Fruit fly (Drosophila melanogaster) whole organism, embryonic: ENCODE measurements around the gene CG4374.

ENCODE experiments used
- Abd-B ChIP-seq: fragments of 200-800 bp; sonication (Bioruptor generic); optimal IDR thresholded peaks from 2 replicates; lab custom pipeline; 2018; ENCODE audit warnings: missing biosample characterization, mild to moderate bottlenecking, missing genetic modification characterization, moderate library complexity
- Ada2b ChIP-seq: fragments of 200-800 bp; sonication (Bioruptor generic); IDR thresholded peaks from 2 replicates; pipeline ENCODE4 v1.3.6; 2022; ENCODE audit warnings: missing biosample characterization, missing genetic modification characterization
- Awh ChIP-seq: fragments of 200-800 bp; sonication (Bioruptor generic); IDR thresholded peaks from 2 replicates; pipeline ENCODE4, ENCODE4 v1.3.6; 2022; ENCODE audit warnings: missing biosample characterization, missing genetic modification characterization
- B-H1 ChIP-seq: fragments of 200-800 bp; sonication (Bioruptor generic); IDR thresholded peaks from 3 replicates; pipeline ENCODE4 v1.3.6; 2022; ENCODE audit warnings: missing biosample characterization, missing genetic modification characterization
- CG11723 ChIP-seq: fragments of 200-800 bp; sonication (Bioruptor generic); optimal IDR thresholded peaks from 2 replicates; lab custom pipeline; 2017; ENCODE audit warnings: missing biosample characterization, mild to moderate bottlenecking, missing genetic modification characterization
- CG12155 ChIP-seq: fragments of 200-800 bp; sonication (Bioruptor generic); optimal IDR thresholded peaks from 3 replicates; lab custom pipeline; 2016; ENCODE audit warnings: missing biosample characterization, missing genetic modification characterization
- CG12219 ChIP-seq: fragments of 200-800 bp; sonication (Bioruptor generic); optimal IDR thresholded peaks from 3 replicates; lab custom pipeline; 2018; ENCODE audit warnings: missing biosample characterization, mild to moderate bottlenecking, missing genetic modification characterization
- CG12744 ChIP-seq: fragments of 200-800 bp; sonication (Bioruptor generic); optimal IDR thresholded peaks from 2 replicates; lab custom pipeline; 2016; ENCODE audit warnings: missing biosample characterization, missing genetic modification characterization
- CG12942 ChIP-seq: fragments of 200-800 bp; sonication (Bioruptor generic); optimal IDR thresholded peaks from 3 replicates; lab custom pipeline; 2016; ENCODE audit warnings: missing biosample characterization, missing genetic modification characterization
- CG13624 ChIP-seq: fragments of 200-800 bp; sonication (Bioruptor generic); optimal IDR thresholded peaks from 2 replicates; lab custom pipeline; 2016; ENCODE audit warnings: missing biosample characterization, missing genetic modification characterization
- CG16779 ChIP-seq: fragments of 200-800 bp; sonication (Bioruptor generic); IDR thresholded peaks from 2 replicates; pipeline ENCODE4 v1.3.6; 2022; ENCODE audit warnings: missing biosample characterization, missing genetic modification characterization
- CG16813 ChIP-seq: fragments of 200-800 bp; sonication (Bioruptor generic); IDR thresholded peaks from 3 replicates; pipeline ENCODE4 v1.3.6; 2022; ENCODE audit warnings: missing biosample characterization, missing genetic modification characterization; ENCODE audit not compliant: partially characterized antibody
- CG17802 ChIP-seq: fragments of 200-800 bp; sonication (Bioruptor generic); optimal IDR thresholded peaks from 2 replicates; lab custom pipeline; 2018; ENCODE audit warnings: missing biosample characterization, mild to moderate bottlenecking, missing genetic modification characterization, moderate library complexity
- CG18262 ChIP-seq: fragments of 200-800 bp; optimal IDR thresholded peaks from 3 replicates; lab custom pipeline; 2019; ENCODE audit warnings: missing biosample characterization, mild to moderate bottlenecking, missing genetic modification characterization, moderate library complexity
- CG3407 ChIP-seq: fragments of 200-800 bp; sonication (Bioruptor generic); optimal IDR thresholded peaks from 2 replicates; lab custom pipeline; 2018; ENCODE audit warnings: missing biosample characterization, mild to moderate bottlenecking, missing genetic modification characterization
- CG4404 ChIP-seq: fragments of 200-800 bp; sonication (Bioruptor generic); IDR thresholded peaks from 2 replicates; pipeline ENCODE4 v1.3.6; 2022; ENCODE audit warnings: missing biosample characterization, missing genetic modification characterization
- CG4707 ChIP-seq: fragments of 200-800 bp; sonication (Bioruptor generic); optimal IDR thresholded peaks from 2 replicates; lab custom pipeline; 2018; ENCODE audit warnings: missing biosample characterization, mild to moderate bottlenecking, missing genetic modification characterization, moderate library complexity
- CG6854 ChIP-seq: fragments of 200-800 bp; sonication (Bioruptor generic); optimal IDR thresholded peaks from 3 replicates; lab custom pipeline; 2017; ENCODE audit warnings: missing biosample characterization, mild to moderate bottlenecking, missing genetic modification characterization
- CG8290 ChIP-seq, 3 experiments: fragments of 200-800 bp; sonication (Bioruptor generic); optimal IDR thresholded peaks; 2 replicates each; lab custom pipeline; 2016 to 2019; ENCODE audit warnings: missing biosample characterization in 3 of 3, missing genetic modification characterization in 3 of 3, mild to moderate bottlenecking in 2 of 3, moderate library complexity in 1 of 3
- CG8478 ChIP-seq: fragments of >200 bp; optimal IDR thresholded peaks from 2 replicates; lab custom pipeline; 2018
- CG8765 ChIP-seq: fragments of 200-800 bp; sonication (Bioruptor generic); IDR thresholded peaks from 2 replicates; pipeline ENCODE4 v1.3.6; 2022; ENCODE audit warnings: missing biosample characterization, missing genetic modification characterization
- CG9932 ChIP-seq: fragments of 200-800 bp; sonication (Bioruptor generic); IDR thresholded peaks from 2 replicates; pipeline ENCODE4 v1.3.6; 2022; ENCODE audit warnings: missing biosample characterization, missing genetic modification characterization
- Deaf1 ChIP-seq: fragments of 200-800 bp; optimal IDR thresholded peaks from 3 replicates; lab custom pipeline; 2019; ENCODE audit warnings: missing biosample characterization, mild to moderate bottlenecking, missing genetic modification characterization, moderate library complexity
- Dip3 ChIP-seq: fragments of 200-800 bp; sonication (Bioruptor generic); optimal IDR thresholded peaks from 3 replicates; lab custom pipeline; 2016; ENCODE audit warnings: missing biosample characterization, missing genetic modification characterization
- E2f1 ChIP-seq: fragments of 200-800 bp; sonication (Bioruptor generic); IDR thresholded peaks from 2 replicates; pipeline ENCODE4 v1.3.6; 2022; ENCODE audit warnings: missing biosample characterization, missing genetic modification characterization
- Fer3 ChIP-seq: fragments of 200-800 bp; sonication (Bioruptor generic); optimal IDR thresholded peaks from 2 replicates; lab custom pipeline; 2018; ENCODE audit warnings: missing biosample characterization, mild to moderate bottlenecking, missing genetic modification characterization, moderate library complexity
- Myb ChIP-seq: fragments of 200-800 bp; sonication (Bioruptor generic); optimal IDR thresholded peaks from 2 replicates; lab custom pipeline; 2016; ENCODE audit warnings: missing biosample characterization, missing genetic modification characterization
- Nf-YA ChIP-seq: fragments of 200-800 bp; sonication (Bioruptor generic); IDR thresholded peaks from 2 replicates; pipeline ENCODE4 v1.3.6; 2022; ENCODE audit warnings: missing biosample characterization, missing genetic modification characterization
- Ssrp ChIP-seq: fragments of 200-800 bp; sonication (Bioruptor generic); optimal IDR thresholded peaks from 2 replicates; lab custom pipeline; 2018; ENCODE audit warnings: missing biosample characterization, mild to moderate bottlenecking, missing genetic modification characterization, moderate library complexity
- ap ChIP-seq: fragments of 200-800 bp; sonication (Bioruptor generic); IDR thresholded peaks from 2 replicates; pipeline ENCODE4 v1.3.6; 2022; ENCODE audit warnings: missing biosample characterization, missing genetic modification characterization
- bigmax ChIP-seq: fragments of 200-800 bp; sonication (Bioruptor generic); optimal IDR thresholded peaks from 2 replicates; lab custom pipeline; 2018; ENCODE audit warnings: missing biosample characterization, mild to moderate bottlenecking, missing genetic modification characterization
- cg ChIP-seq: fragments of 200-800 bp; sonication (Bioruptor generic); optimal IDR thresholded peaks from 3 replicates; lab custom pipeline; 2019; ENCODE audit warnings: missing biosample characterization, mild to moderate bottlenecking, missing genetic modification characterization, moderate library complexity
- ci ChIP-seq: fragments of 200-800 bp; sonication (Bioruptor generic); IDR thresholded peaks from 3 replicates; pipeline ENCODE4 v1.3.6; 2022; ENCODE audit warnings: missing biosample characterization, missing genetic modification characterization
- dysf ChIP-seq: fragments of 200-800 bp; sonication (Bioruptor generic); IDR thresholded peaks from 3 replicates; pipeline ENCODE4 v1.3.6; 2022; ENCODE audit warnings: missing biosample characterization, missing genetic modification characterization
- gce ChIP-seq: fragments of 200-800 bp; sonication (Bioruptor generic); IDR thresholded peaks from 3 replicates; pipeline ENCODE4 v1.3.6; 2022; ENCODE audit warnings: missing biosample characterization, missing genetic modification characterization
- grn ChIP-seq: fragments of 200-800 bp; sonication (Bioruptor generic); optimal IDR thresholded peaks from 3 replicates; lab custom pipeline; 2017; ENCODE audit warnings: missing biosample characterization, missing genetic modification characterization
- knrl ChIP-seq: fragments of 200-800 bp; sonication (Bioruptor generic); IDR thresholded peaks from 3 replicates; pipeline ENCODE4 v1.3.6; 2022; ENCODE audit warnings: missing biosample characterization, missing genetic modification characterization; ENCODE audit not compliant: partially characterized antibody
- lab ChIP-seq: fragments of 200-800 bp; sonication (Bioruptor generic); optimal IDR thresholded peaks from 3 replicates; lab custom pipeline; 2017; ENCODE audit warnings: missing biosample characterization, missing genetic modification characterization, mild to moderate bottlenecking, moderate library complexity, missing genetic modification reagents
- mam ChIP-seq: fragments of 200-800 bp; sonication (Bioruptor generic); optimal IDR thresholded peaks from 3 replicates; lab custom pipeline; 2016; ENCODE audit warnings: missing biosample characterization, missing genetic modification characterization
- mirr ChIP-seq: fragments of 200-800 bp; sonication (Bioruptor generic); optimal IDR thresholded peaks from 3 replicates; lab custom pipeline; 2018; ENCODE audit warnings: missing biosample characterization, mild to moderate bottlenecking, missing genetic modification characterization
- onecut ChIP-seq: fragments of 200-800 bp; sonication (Bioruptor generic); IDR thresholded peaks from 2 replicates; pipeline ENCODE4 v1.3.6; 2022; ENCODE audit warnings: missing biosample characterization, missing genetic modification characterization
- pan ChIP-seq, 4 experiments: fragments of >200 bp in 3 of 4; fragments of 200-800 bp in 1 of 4; sonication (Bioruptor generic) in 1 of 4; optimal IDR thresholded peaks in 3 of 4; IDR thresholded peaks in 1 of 4; 2 replicates each; pipeline versions ENCODE4 v1.3.6 to Lab custom; 2017 to 2022; ENCODE audit warnings: missing biosample characterization in 2 of 4, missing genetic modification characterization in 2 of 4, mixed read lengths in 1 of 4
- pum ChIP-seq: fragments of 200-800 bp; sonication (Bioruptor generic); optimal IDR thresholded peaks from 2 replicates; lab custom pipeline; 2016; ENCODE audit warnings: missing biosample characterization, missing genetic modification characterization
- sd ChIP-seq: fragments of 200-800 bp; sonication (Bioruptor generic); optimal IDR thresholded peaks from 3 replicates; lab custom pipeline; 2018; ENCODE audit warnings: missing biosample characterization, mild to moderate bottlenecking, missing genetic modification characterization, moderate library complexity
- so ChIP-seq: fragments of 200-800 bp; sonication (Bioruptor generic); IDR thresholded peaks from 3 replicates; pipeline ENCODE4 v1.3.6; 2022; ENCODE audit warnings: missing biosample characterization, missing genetic modification characterization
- tna ChIP-seq: fragments of 200-800 bp; sonication (Bioruptor generic); IDR thresholded peaks from 2 replicates; pipeline ENCODE4 v1.3.6; 2022; ENCODE audit warnings: missing biosample characterization, missing genetic modification characterization; ENCODE audit not compliant: partially characterized antibody
- tup ChIP-seq: fragments of 200-800 bp; sonication (Bioruptor generic); optimal IDR thresholded peaks from 2 replicates; lab custom pipeline; 2016; ENCODE audit warnings: missing biosample characterization, mild to moderate bottlenecking, missing genetic modification characterization, moderate library complexity
- vnd ChIP-seq: fragments of 200-800 bp; sonication (Bioruptor generic); IDR thresholded peaks from 3 replicates; pipeline ENCODE4 v1.3.6; 2022; ENCODE audit warnings: missing biosample characterization, missing genetic modification characterization; ENCODE audit not compliant: partially characterized antibody
- zfh1 ChIP-seq: fragments of 200-800 bp; sonication (Bioruptor generic); IDR thresholded peaks from 3 replicates; pipeline ENCODE4 v1.3.6; 2022; ENCODE audit warnings: missing biosample characterization, missing genetic modification characterization

The CG4374 gene

dm6 chr3R:23363515-23364124, 108.5 kb downstream of the CG4374 start, which contains the start of gene CG4408 (continued):
- TF ChIP-seq CG16779 (GFP tag; lab: Robert Waterston, UW): no peak
- no peak for TF ChIP-seq CG4707 (GFP tag; lab: Kevin White, UChicago)
- TF ChIP-seq E2f1 (GFP tag; lab: Robert Waterston, UW): 0 out of 2 replicates have a peak, but pooled peaks have one; percentile 16
- no peak for TF ChIP-seq grn (GFP tag; lab: Kevin White, UChicago)
- TF ChIP-seq CG3407 (GFP tag; lab: Kevin White, UChicago): no peak
- 0 out of 3 replicates have a peak, but pooled peaks have one; percentile 20 for TF ChIP-seq ci (GFP tag; lab: Robert Waterston, UW)
- TF ChIP-seq dysf (GFP tag; lab: Robert Waterston, UW): 0 out of 3 replicates have a peak, but pooled peaks have one; percentile 16
- no peak for TF ChIP-seq CG6854 (GFP tag; lab: Kevin White, UChicago)
- TF ChIP-seq Deaf1 (tag; lab: Kevin White, UChicago): no peak
- peak; percentile 7 for TF ChIP-seq Dip3 (GFP tag; lab: Kevin White, UChicago)
- TF ChIP-seq B-H1 (GFP tag; lab: Robert Waterston, UW): no peak
- no peak for TF ChIP-seq bigmax (GFP tag; lab: Kevin White, UChicago)
- no peak for TF ChIP-seq Ssrp (tag; lab: Kevin White, UChicago)
- TF ChIP-seq mam (GFP tag; lab: Kevin White, UChicago): peak; percentile 53
- no peak for TF ChIP-seq mirr
- 0 out of 2 replicates have a peak, but pooled peaks have one; percentile 23 for TF ChIP-seq onecut (GFP tag; lab: Robert Waterston, UW)
- no peak for TF ChIP-seq CG9932 (GFP tag; lab: Robert Waterston, UW)
- no peak for TF ChIP-seq CG8290 (GFP tag; optimal IDR thresholded peaks at IDR 0.05; lab: Kevin White, UChicago)
- TF ChIP-seq CG8290 (tag; optimal IDR thresholded peaks at IDR 0.05; lab: Kevin White, UChicago): no peak
- peak; percentile 73 for TF ChIP-seq lab (GFP tag; lab: Kevin White, UChicago)
- TF ChIP-seq CG11723 (GFP tag; lab: Kevin White, UChicago): no peak
- TF ChIP-seq CG8765 (GFP tag; lab: Robert Waterston, UW): 0 out of 2 replicates have a peak, but pooled peaks have one; percentile 6
- no peak for TF ChIP-seq Nf-YA (GFP tag; lab: Robert Waterston, UW)
- peak; percentile 24 for TF ChIP-seq CG18262
- no peak for TF ChIP-seq CG17802 (tag; lab: Kevin White, UChicago)
- peak; percentile 21; the same call in 1 of the 2 replicates for TF ChIP-seq CG4404 (GFP tag; lab: Robert Waterston, UW)
- TF ChIP-seq vnd (GFP tag; lab: Robert Waterston, UW): no peak
- peak; percentile 56 for TF ChIP-seq Fer3 (tag; lab: Kevin White, UChicago)
- TF ChIP-seq Abd-B (GFP tag; lab: Kevin White, UChicago): peak; percentile 30
- no peak for TF ChIP-seq pum (GFP tag; lab: Kevin White, UChicago)
- no peak for TF ChIP-seq CG16813 (GFP tag; lab: Robert Waterston, UW)
- TF ChIP-seq sd (tag; lab: Kevin White, UChicago): no peak
- peak; percentile 17 for TF ChIP-seq CG12155 (GFP tag; lab: Kevin White, UChicago)
- peak; percentile 68 for TF ChIP-seq Ada2b (GFP tag; lab: Robert Waterston, UW)
- no peak for TF ChIP-seq so (GFP tag; lab: Robert Waterston, UW)
- no peak for TF ChIP-seq CG8478 (lab: Kevin White, UChicago)
- no peak for TF ChIP-seq zfh1 (GFP tag; lab: Robert Waterston, UW)
- no peak for TF ChIP-seq CG12942 (GFP tag; lab: Kevin White, UChicago)
- TF ChIP-seq CG12744 (GFP tag; lab: Kevin White, UChicago): no peak
- peak; percentile 54 for TF ChIP-seq CG13624 (GFP tag; lab: Kevin White, UChicago)
- no peak for TF ChIP-seq pan (optimal IDR thresholded peaks at IDR 0.05; lab: Kevin White, UChicago)
- peak in 1 of 2 experiments; percentile 52 for TF ChIP-seq pan (GFP tag; optimal IDR thresholded peaks at IDR 0.05 in 1 of 2, IDR thresholded peaks at IDR 0.05 in 1 of 2)
- no peak for TF ChIP-seq tna (GFP tag; lab: Robert Waterston, UW)
- no peak for TF ChIP-seq ap (GFP tag; lab: Robert Waterston, UW)
- TF ChIP-seq tup (GFP tag; lab: Kevin White, UChicago): no peak
- no peak for TF ChIP-seq Myb
- TF ChIP-seq cg (GFP tag; lab: Kevin White, UChicago): no peak
- no peak for TF ChIP-seq CG12219 (GFP tag; lab: Kevin White, UChicago)
- no peak for TF ChIP-seq gce (GFP tag; lab: Robert Waterston, UW)
- TF ChIP-seq Awh (GFP tag; lab: Robert Waterston, UW): 0 out of 2 replicates have a peak, but pooled peaks have one; percentile 6
- no peak for TF ChIP-seq knrl (GFP tag; lab: Robert Waterston, UW)
